Fruit fly (Drosophila melanogaster) whole organism, embryonic: ENCODE results near the gene CG14851.

Experiments
- Atf3 ChIP-seq: fragments of 200-800 bp; sonication (Bioruptor generic); optimal IDR thresholded peaks from 3 replicates; lab custom pipeline; 2016; ENCODE audit warnings: missing biosample characterization, missing genetic modification characterization
- B-H2 ChIP-seq: fragments of 200-800 bp; sonication (Bioruptor generic); optimal IDR thresholded peaks from 2 replicates; lab custom pipeline; 2018; ENCODE audit warnings: missing biosample characterization, mild to moderate bottlenecking, missing genetic modification characterization
- BEAF-32 ChIP-seq: fragments of 200-800 bp; sonication (Bioruptor generic); optimal IDR thresholded peaks from 3 replicates; lab custom pipeline; 2017; ENCODE audit warnings: missing biosample characterization, missing genetic modification characterization, mild to moderate bottlenecking, moderate library complexity, missing genetic modification reagents
- CG11398 ChIP-seq: fragments of 200-800 bp; sonication (Bioruptor generic); optimal IDR thresholded peaks from 2 replicates; lab custom pipeline; 2016; ENCODE audit warnings: missing biosample characterization, missing genetic modification characterization
- CG11696 ChIP-seq: fragments of 200-800 bp; sonication (Bioruptor generic); IDR thresholded peaks from 2 replicates; pipeline ENCODE4 v1.3.6; 2022; ENCODE audit warnings: missing biosample characterization, missing genetic modification characterization
- CG12299 ChIP-seq: fragments of 200-800 bp; sonication (Bioruptor generic); optimal IDR thresholded peaks from 2 replicates; lab custom pipeline; 2018; ENCODE audit warnings: missing biosample characterization, mild to moderate bottlenecking, missing genetic modification characterization
- CG1233 ChIP-seq: fragments of 200-800 bp; sonication (Bioruptor generic); optimal IDR thresholded peaks from 4 replicates; lab custom pipeline; 2018; ENCODE audit warnings: missing biosample characterization, mild to moderate bottlenecking, missing genetic modification characterization
- CG12942 ChIP-seq: fragments of 200-800 bp; sonication (Bioruptor generic); optimal IDR thresholded peaks from 3 replicates; lab custom pipeline; 2016; ENCODE audit warnings: missing biosample characterization, missing genetic modification characterization
- CG14965 ChIP-seq: fragments of 200-800 bp; sonication (Bioruptor generic); optimal IDR thresholded peaks from 2 replicates; lab custom pipeline; 2016; ENCODE audit warnings: missing biosample characterization, missing genetic modification characterization, borderline replicate concordance
- CG15601 ChIP-seq: fragments of 200-800 bp; sonication (Bioruptor generic); optimal IDR thresholded peaks from 3 replicates; lab custom pipeline; 2019; ENCODE audit warnings: missing biosample characterization, mild to moderate bottlenecking, missing genetic modification characterization, moderate library complexity
- CG1647 ChIP-seq: fragments of 200-800 bp; sonication (Bioruptor generic); optimal IDR thresholded peaks from 3 replicates; lab custom pipeline; 2016; ENCODE audit warnings: missing biosample characterization, missing genetic modification characterization
- CG17359 ChIP-seq: fragments of 200-800 bp; sonication (Bioruptor generic); optimal IDR thresholded peaks from 3 replicates; lab custom pipeline; 2018; ENCODE audit warnings: missing biosample characterization, mild to moderate bottlenecking, missing genetic modification characterization, moderate library complexity
- CG17912 ChIP-seq: fragments of 200-800 bp; sonication (Bioruptor generic); optimal IDR thresholded peaks from 2 replicates; lab custom pipeline; 2018; ENCODE audit warnings: missing biosample characterization, mild to moderate bottlenecking, missing genetic modification characterization
- CG2129 ChIP-seq: fragments of 200-800 bp; sonication (Bioruptor generic); IDR thresholded peaks from 2 replicates; pipeline ENCODE4 v1.3.6; 2022; ENCODE audit warnings: missing biosample characterization, missing genetic modification characterization; ENCODE audit not compliant: partially characterized antibody
- CG31224 ChIP-seq: fragments of 200-800 bp; sonication (Bioruptor generic); IDR thresholded peaks from 2 replicates; pipeline ENCODE4 v1.3.6; 2022; ENCODE audit warnings: missing biosample characterization, missing genetic modification characterization
- CG31441 ChIP-seq: fragments of 200-800 bp; sonication (Bioruptor generic); IDR thresholded peaks from 2 replicates; pipeline ENCODE4 v1.3.6; 2022; ENCODE audit warnings: missing biosample characterization, missing genetic modification characterization
- CG32772 ChIP-seq: fragments of 200-800 bp; sonication (Bioruptor generic); IDR thresholded peaks from 2 replicates; pipeline ENCODE4 v1.3.6; 2022; ENCODE audit warnings: missing biosample characterization, missing genetic modification characterization
- CG43689 ChIP-seq: fragments of 200-800 bp; sonication (Bioruptor generic); IDR thresholded peaks from 2 replicates; pipeline ENCODE4 v1.3.6; 2022; ENCODE audit warnings: missing biosample characterization, missing genetic modification characterization
- CG7987 ChIP-seq: fragments of 200-800 bp; sonication (Bioruptor generic); optimal IDR thresholded peaks from 2 replicates; lab custom pipeline; 2018; ENCODE audit warnings: missing biosample characterization, mild to moderate bottlenecking, missing genetic modification characterization, moderate library complexity
- CG8089 ChIP-seq: fragments of 200-800 bp; sonication (Bioruptor generic); optimal IDR thresholded peaks from 3 replicates; lab custom pipeline; 2016; ENCODE audit warnings: missing biosample characterization, missing genetic modification characterization
- CG8944 ChIP-seq: fragments of 200-800 bp; sonication (Bioruptor generic); optimal IDR thresholded peaks from 3 replicates; lab custom pipeline; 2016; ENCODE audit warnings: missing biosample characterization, missing genetic modification characterization
- CG9437 ChIP-seq: fragments of 200-800 bp; sonication (Bioruptor generic); optimal IDR thresholded peaks from 2 replicates; lab custom pipeline; 2018; ENCODE audit warnings: missing biosample characterization, mild to moderate bottlenecking, missing genetic modification characterization
- CG9727 ChIP-seq: fragments of 200-800 bp; sonication (Bioruptor generic); optimal IDR thresholded peaks from 3 replicates; lab custom pipeline; 2017; ENCODE audit warnings: missing biosample characterization, mild to moderate bottlenecking, missing genetic modification characterization
- CG9876 ChIP-seq: fragments of 200-800 bp; sonication (Bioruptor generic); optimal IDR thresholded peaks from 2 replicates; lab custom pipeline; 2016; ENCODE audit warnings: missing biosample characterization, missing genetic modification characterization
- Doc2 ChIP-seq: fragments of 200-800 bp; sonication (Bioruptor generic); IDR thresholded peaks from 2 replicates; pipeline ENCODE4 v1.3.6; 2022; ENCODE audit warnings: missing biosample characterization, missing genetic modification characterization
- Eip74EF ChIP-seq, 2 experiments: fragments of 200-800 bp in 1 of 2; fragments of >200 bp in 1 of 2; sonication (Bioruptor generic) in 1 of 2; optimal IDR thresholded peaks; 2 replicates each; lab custom pipeline; 2017 to 2019; ENCODE audit warnings: missing biosample characterization in 2 of 2, missing genetic modification characterization in 2 of 2, mild to moderate bottlenecking in 1 of 2, moderate library complexity in 1 of 2
- GATAe ChIP-seq: fragments of 200-800 bp; sonication (Bioruptor generic); conservative IDR thresholded peaks from 2 replicates; pipeline ENCODE4 v1.3.6; 2022; ENCODE audit warnings: missing biosample characterization, missing genetic modification characterization
- HmgZ ChIP-seq: fragments of 200-800 bp; sonication (Bioruptor generic); optimal IDR thresholded peaks from 2 replicates; lab custom pipeline; 2018; ENCODE audit warnings: missing biosample characterization, mild to moderate bottlenecking, missing genetic modification characterization
- Hr3 ChIP-seq: fragments of 200-800 bp; sonication (Bioruptor generic); optimal IDR thresholded peaks from 3 replicates; lab custom pipeline; 2016; ENCODE audit warnings: missing biosample characterization, missing genetic modification characterization
- Hr39 ChIP-seq: fragments of >200 bp; optimal IDR thresholded peaks from 2 replicates; lab custom pipeline; 2017
- Hr78 ChIP-seq, 2 experiments: fragments of 200-800 bp in 1 of 2; fragments of >200 bp in 1 of 2; sonication (Bioruptor generic) in 1 of 2; optimal IDR thresholded peaks; 2 replicates each; lab custom pipeline; 2017 to 2019; ENCODE audit warnings: missing biosample characterization in 2 of 2, missing genetic modification characterization in 2 of 2, mild to moderate bottlenecking in 1 of 2, moderate library complexity in 1 of 2
- Mrtf ChIP-seq: fragments of 200-800 bp; sonication (Bioruptor generic); IDR thresholded peaks from 3 replicates; pipeline ENCODE4 v1.3.6; 2022; ENCODE audit warnings: missing biosample characterization, missing genetic modification characterization
- Nf-YB ChIP-seq: fragments of 200-800 bp; sonication (Bioruptor generic); optimal IDR thresholded peaks from 3 replicates; lab custom pipeline; 2019; ENCODE audit warnings: missing biosample characterization, mild to moderate bottlenecking, missing genetic modification characterization, moderate library complexity
- Oaz ChIP-seq: fragments of 200-800 bp; sonication (Bioruptor generic); IDR thresholded peaks from 2 replicates; pipeline ENCODE4 v1.3.6; 2022; ENCODE audit warnings: missing biosample characterization, missing genetic modification characterization
- Side ChIP-seq: fragments of 200-800 bp; sonication (Bioruptor generic); optimal IDR thresholded peaks from 2 replicates; lab custom pipeline; 2016; ENCODE audit warnings: missing biosample characterization, missing genetic modification characterization
- Vsx1 ChIP-seq: fragments of 200-800 bp; sonication (Bioruptor generic); optimal IDR thresholded peaks from 2 replicates; lab custom pipeline; 2017; ENCODE audit warnings: missing biosample characterization, mild to moderate bottlenecking, missing genetic modification characterization, missing genetic modification reagents
- bcd ChIP-seq: fragments of 200-800 bp; sonication (Bioruptor generic); optimal IDR thresholded peaks from 2 replicates; lab custom pipeline; 2017; ENCODE audit warnings: missing biosample characterization, mild to moderate bottlenecking, missing genetic modification characterization
- cad ChIP-seq: fragments of >200 bp; optimal IDR thresholded peaks from 2 replicates; lab custom pipeline; 2017; ENCODE audit warnings: missing biosample characterization, missing genetic modification characterization
- esg ChIP-seq: fragments of 200-800 bp; sonication (Bioruptor generic); conservative IDR thresholded peaks from 2 replicates; pipeline ENCODE4 v1.3.6; 2022; ENCODE audit warnings: missing biosample characterization, missing genetic modification characterization
- fd96Cb ChIP-seq: fragments of 200-800 bp; sonication (Bioruptor generic); optimal IDR thresholded peaks from 2 replicates; lab custom pipeline; 2018; ENCODE audit warnings: missing biosample characterization, mild to moderate bottlenecking, missing genetic modification characterization, moderate library complexity
- gem ChIP-seq: fragments of 200-800 bp; sonication (Bioruptor generic); optimal IDR thresholded peaks from 2 replicates; lab custom pipeline; 2019; ENCODE audit warnings: missing biosample characterization, mild to moderate bottlenecking, missing genetic modification characterization, moderate library complexity
- jumu ChIP-seq: fragments of 200-800 bp; sonication (Bioruptor generic); optimal IDR thresholded peaks from 3 replicates; lab custom pipeline; 2016; ENCODE audit warnings: missing biosample characterization, missing genetic modification characterization
- pan ChIP-seq, 4 experiments: fragments of >200 bp in 3 of 4; fragments of 200-800 bp in 1 of 4; sonication (Bioruptor generic) in 1 of 4; optimal IDR thresholded peaks in 3 of 4; IDR thresholded peaks in 1 of 4; 2 replicates each; pipeline versions ENCODE4 v1.3.6 to Lab custom; 2017 to 2022; ENCODE audit warnings: missing biosample characterization in 2 of 4, missing genetic modification characterization in 2 of 4, mixed read lengths in 1 of 4
- shn ChIP-seq: fragments of 200-800 bp; sonication (Bioruptor generic); optimal IDR thresholded peaks from 3 replicates; lab custom pipeline; 2016; ENCODE audit warnings: missing biosample characterization, missing genetic modification characterization
- slp2 ChIP-seq: fragments of 200-800 bp; sonication (Bioruptor generic); optimal IDR thresholded peaks from 2 replicates; lab custom pipeline; 2016; ENCODE audit warnings: missing biosample characterization, missing genetic modification characterization
- sqz ChIP-seq: fragments of 200-800 bp; sonication (Bioruptor generic); optimal IDR thresholded peaks from 3 replicates; lab custom pipeline; 2018; ENCODE audit warnings: missing biosample characterization, mild to moderate bottlenecking, missing genetic modification characterization
- tio ChIP-seq: fragments of 200-800 bp; sonication (Bioruptor generic); optimal IDR thresholded peaks from 2 replicates; lab custom pipeline; 2017; ENCODE audit warnings: missing biosample characterization, missing genetic modification characterization, inconsistent platforms
- z ChIP-seq: fragments of 200-800 bp; sonication (Bioruptor generic); IDR thresholded peaks from 3 replicates; pipeline ENCODE4 v1.3.6; 2022; ENCODE audit warnings: missing biosample characterization, missing genetic modification characterization

Gene CG14851

dm6 chr3R:14590753-14591535 is 28.8 kb downstream of the CG14851 start (continued):
- no peak for TF ChIP-seq Atf3 (GFP tag; lab: Kevin White, UChicago)
- peak; percentile 90 for TF ChIP-seq tio (GFP tag; lab: Kevin White, UChicago)
- TF ChIP-seq CG9876 (GFP tag; lab: Kevin White, UChicago): no peak
- peak; percentile 1 for TF ChIP-seq HmgZ (tag; lab: Kevin White, UChicago)
- TF ChIP-seq BEAF-32 (GFP tag; lab: Kevin White, UChicago): no peak
- TF ChIP-seq CG9727 (GFP tag; lab: Kevin White, UChicago): peak; percentile 97
- peak; percentile 74 for TF ChIP-seq Vsx1 (GFP tag; lab: Kevin White, UChicago)
- no peak for TF ChIP-seq CG7987
- no peak for TF ChIP-seq pan (optimal IDR thresholded peaks at IDR 0.05; lab: Kevin White, UChicago)
- peak in 1 of 2 experiments; percentile 66 for TF ChIP-seq pan (GFP tag; optimal IDR thresholded peaks at IDR 0.05 in 1 of 2, IDR thresholded peaks at IDR 0.05 in 1 of 2)
- peak; percentile 41; the same call in 2 of the 3 replicates for TF ChIP-seq Mrtf (GFP tag; lab: Robert Waterston, UW)
- TF ChIP-seq CG12942 (GFP tag; lab: Kevin White, UChicago): peak; percentile 76
- TF ChIP-seq Side (GFP tag; lab: Kevin White, UChicago): peak; percentile 25
- TF ChIP-seq Oaz: no peak
- peak; percentile 83 for TF ChIP-seq Hr3 (GFP tag; lab: Kevin White, UChicago)
- peak; percentile 82 for TF ChIP-seq CG9437 (GFP tag; lab: Kevin White, UChicago)
- TF ChIP-seq B-H2 (GFP tag; lab: Kevin White, UChicago): no peak
- TF ChIP-seq CG8089 (GFP tag; lab: Kevin White, UChicago): no peak
- TF ChIP-seq Hr78 (GFP tag; optimal IDR thresholded peaks at IDR 0.05; lab: Kevin White, UChicago): peak in 1 of 2 experiments; percentile 85
- TF ChIP-seq CG1647 (GFP tag; lab: Kevin White, UChicago): peak; percentile 15
- TF ChIP-seq esg (GFP tag; lab: Robert Waterston, UW): peak; percentile 64
- TF ChIP-seq slp2 (GFP tag; lab: Kevin White, UChicago): peak; percentile 6
- TF ChIP-seq CG2129 (GFP tag; lab: Robert Waterston, UW): no peak
- peak; percentile 96 for TF ChIP-seq gem (tag; lab: Kevin White, UChicago)
- peak; percentile 94 for TF ChIP-seq CG15601 (tag; lab: Kevin White, UChicago)
- TF ChIP-seq CG31441: peak; percentile 98
- no peak for TF ChIP-seq cad (GFP tag; lab: Kevin White, UChicago)
- TF ChIP-seq CG31224 (GFP tag; lab: Robert Waterston, UW): peak; percentile 34; the same call in 1 of the 2 replicates
- no peak for TF ChIP-seq CG11398 (GFP tag; lab: Kevin White, UChicago)
- TF ChIP-seq Hr39: peak; percentile 99
- peak; percentile 83 for TF ChIP-seq CG1233
- TF ChIP-seq Eip74EF (GFP tag; optimal IDR thresholded peaks at IDR 0.05; lab: Kevin White, UChicago): peak in 1 of 2 experiments; percentile 73
- peak; percentile 55 for TF ChIP-seq CG12299 (tag; lab: Kevin White, UChicago)
- no peak for TF ChIP-seq GATAe (GFP tag; lab: Robert Waterston, UW)
- TF ChIP-seq shn (GFP tag; lab: Kevin White, UChicago): no peak
- TF ChIP-seq jumu (GFP tag; lab: Kevin White, UChicago): peak; percentile 9
- peak; percentile 79 for TF ChIP-seq sqz (GFP tag; lab: Kevin White, UChicago)
- TF ChIP-seq CG17359 (tag; lab: Kevin White, UChicago): peak; percentile 79
- TF ChIP-seq CG43689 (GFP tag; lab: Robert Waterston, UW): no peak
- no peak for TF ChIP-seq Doc2 (GFP tag; lab: Robert Waterston, UW)
- TF ChIP-seq CG11696 (GFP tag; lab: Robert Waterston, UW): no peak; the same call in 1 of the 2 replicates
- peak; percentile 93 for TF ChIP-seq fd96Cb
- TF ChIP-seq CG32772: peak; percentile 60
- peak; percentile 81 for TF ChIP-seq Nf-YB (GFP tag; lab: Kevin White, UChicago)
- TF ChIP-seq z: 0 out of 3 replicates have a peak, but pooled peaks have one; percentile 53
- TF ChIP-seq CG8944: no peak
- no peak for TF ChIP-seq CG14965
- TF ChIP-seq bcd (GFP tag; lab: Kevin White, UChicago): peak; percentile 86
- TF ChIP-seq CG17912 (GFP tag; lab: Kevin White, UChicago): no peak
